Worm (Caenorhabditis elegans) whole organism, mixed stage, embryonic: ENCODE results near the gene sulp-3.

Source experiments
- bed-3 ChIP-seq: fragments of 200-800 bp; sonication (Bioruptor generic); optimal IDR thresholded peaks from 3 replicates; lab custom pipeline; 2018; ENCODE audit warnings: mild to moderate bottlenecking, missing genetic modification characterization, moderate library complexity, missing compliant biosample characterization
- ceh-39 ChIP-seq: fragments of 150-350 bp; optimal IDR thresholded peaks from 2 replicates; lab custom pipeline; 2014; ENCODE audit warnings: missing biosample characterization, missing genetic modification characterization
- ceh-43 ChIP-seq: fragments of 200-800 bp; sonication (Bioruptor generic); optimal IDR thresholded peaks from 2 replicates; lab custom pipeline; 2018; ENCODE audit warnings: mild to moderate bottlenecking, missing genetic modification characterization, moderate library complexity, missing compliant biosample characterization
- ces-1 ChIP-seq: fragments of 150-350 bp; optimal IDR thresholded peaks from 2 replicates; lab custom pipeline; 2014; ENCODE audit warnings: missing biosample characterization, missing genetic modification reagents, missing genetic modification characterization
- mab-5 ChIP-seq: fragments of 150-350 bp; optimal IDR thresholded peaks from 2 replicates; lab custom pipeline; 2014; ENCODE audit warnings: missing biosample characterization, missing genetic modification characterization
- nhr-12 ChIP-seq: fragments of 150-350 bp; optimal IDR thresholded peaks from 2 replicates; lab custom pipeline; 2014; ENCODE audit warnings: missing biosample characterization, missing genetic modification characterization
- nhr-28 ChIP-seq: fragments of 150-350 bp; optimal IDR thresholded peaks from 2 replicates; lab custom pipeline; 2014; ENCODE audit warnings: missing biosample characterization, missing genetic modification characterization
- pha-4 ChIP-seq: fragments of 150-350 bp; optimal IDR thresholded peaks from 2 replicates; lab custom pipeline; 2018; ENCODE audit warnings: missing biosample characterization, missing genetic modification reagents, missing genetic modification characterization
- sptf-1 ChIP-seq: sonication (generic microtip); optimal IDR thresholded peaks from 2 replicates; lab custom pipeline; 2017; ENCODE audit warnings: mild to moderate bottlenecking, missing genetic modification characterization, moderate library complexity, missing compliant biosample characterization
- tbx-8 ChIP-seq: fragments of 200-800 bp; sonication (Bioruptor generic); optimal IDR thresholded peaks from 2 replicates; lab custom pipeline; 2018; ENCODE audit warnings: mild to moderate bottlenecking, missing genetic modification characterization, moderate library complexity, missing compliant biosample characterization

DNA sequence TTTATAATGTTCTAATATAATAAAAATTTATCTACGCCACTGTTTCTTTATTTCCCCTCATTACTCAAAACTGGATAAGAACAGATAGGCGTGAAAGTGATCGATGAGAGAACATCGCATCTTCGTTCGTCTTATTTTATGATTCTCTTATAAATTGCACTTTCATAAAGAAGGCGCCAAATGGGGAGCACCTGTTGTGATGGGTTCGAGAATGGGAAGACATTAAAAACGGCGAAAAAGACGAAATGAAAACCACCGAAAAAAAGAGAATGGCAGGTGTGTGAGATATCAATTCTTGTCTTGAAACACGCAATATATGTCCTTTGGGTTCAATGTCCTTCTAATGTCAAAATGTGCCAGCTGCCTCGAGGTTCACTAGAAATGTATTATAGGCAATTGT lies 13.9 kb downstream of the sulp-3 start:
- TF ChIP-seq mab-5 (tag; lab: Kevin White, UChicago) (no peak), sptf-1 (no peak), pha-4 (tag; lab: Kevin White, UChicago) (no peak), ceh-43 (no peak), tbx-8 (GFP tag; lab: Kevin White, UChicago) (no peak), ceh-39 (tag; lab: Kevin White, UChicago) (no peak), ces-1 (GFP tag; lab: Kevin White, UChicago) (no peak), bed-3 (GFP tag; lab: Kevin White, UChicago) (no peak), nhr-28 (tag; lab: Kevin White, UChicago) (no peak), nhr-12 (tag; lab: Kevin White, UChicago) (no peak)
